Worm (Caenorhabditis elegans) whole organism, mixed stage, embryonic: Measurements from ENCODE around the gene gpa-4.

Experiments
- ceh-83 ChIP-seq: fragments of 200-800 bp; sonication (Bioruptor generic); optimal IDR thresholded peaks from 2 replicates; lab custom pipeline; 2018; ENCODE audit warnings: mild to moderate bottlenecking, missing genetic modification characterization, missing compliant biosample characterization
- ztf-11 ChIP-seq: fragments of 150-350 bp; optimal IDR thresholded peaks from 2 replicates; lab custom pipeline; 2014; ENCODE audit warnings: missing biosample characterization, missing genetic modification characterization

DNA sequence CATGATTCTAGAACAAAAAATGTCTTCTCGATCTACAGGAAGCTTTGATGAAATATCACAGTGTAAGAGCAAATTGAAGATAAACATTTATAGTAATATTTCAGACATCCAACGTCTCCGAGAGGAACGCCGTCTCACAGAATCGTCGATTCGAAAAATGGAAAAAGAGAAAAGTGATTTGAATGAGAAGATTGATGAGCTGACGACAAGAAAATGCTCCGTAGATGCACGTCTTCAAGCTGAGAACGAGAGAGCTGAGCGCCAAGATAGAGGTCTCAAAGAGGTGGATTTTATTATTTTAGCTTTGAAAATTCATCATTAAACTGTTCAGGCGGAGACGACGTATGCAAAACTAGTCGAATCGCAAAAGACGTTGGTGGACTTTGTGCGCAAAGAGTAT is 13.4 kb upstream of the gpa-4 start, which contains the start of gene ssna-1:
- TF ChIP-seq ztf-11 (tag; lab: Kevin White, UChicago) (no peak), ceh-83 (GFP tag; lab: Kevin White, UChicago) (no peak)
